Fruit fly (Drosophila melanogaster) whole organism, embryonic: ENCODE data around the gene Dph5.

Experiments
- Abd-B ChIP-seq: fragments of 200-800 bp; sonication (Bioruptor generic); optimal IDR thresholded peaks from 2 replicates; lab custom pipeline; 2018; ENCODE audit warnings: missing biosample characterization, mild to moderate bottlenecking, missing genetic modification characterization, moderate library complexity
- Atf3 ChIP-seq: fragments of 200-800 bp; sonication (Bioruptor generic); optimal IDR thresholded peaks from 3 replicates; lab custom pipeline; 2016; ENCODE audit warnings: missing biosample characterization, missing genetic modification characterization
- Bteb2 ChIP-seq: fragments of 200-800 bp; sonication (Bioruptor generic); optimal IDR thresholded peaks from 2 replicates; lab custom pipeline; 2016; ENCODE audit warnings: missing biosample characterization, missing genetic modification characterization
- CG10209 ChIP-seq: fragments of 200-800 bp; sonication (Bioruptor generic); optimal IDR thresholded peaks from 3 replicates; lab custom pipeline; 2017; ENCODE audit warnings: missing biosample characterization, mild to moderate bottlenecking, missing genetic modification characterization, missing genetic modification reagents
- CG13123 ChIP-seq: fragments of 200-800 bp; sonication (Bioruptor generic); optimal IDR thresholded peaks from 2 replicates; lab custom pipeline; 2016; ENCODE audit warnings: missing biosample characterization, missing genetic modification characterization
- CG13624 ChIP-seq: fragments of 200-800 bp; sonication (Bioruptor generic); optimal IDR thresholded peaks from 2 replicates; lab custom pipeline; 2016; ENCODE audit warnings: missing biosample characterization, missing genetic modification characterization
- CG13894 ChIP-seq: fragments of 200-800 bp; sonication (Bioruptor generic); optimal IDR thresholded peaks from 3 replicates; lab custom pipeline; 2018; ENCODE audit warnings: missing biosample characterization, mild to moderate bottlenecking, missing genetic modification characterization, moderate library complexity
- CG1792 ChIP-seq: fragments of 200-800 bp; sonication (Bioruptor generic); optimal IDR thresholded peaks from 2 replicates; lab custom pipeline; 2016; ENCODE audit warnings: missing biosample characterization, missing genetic modification characterization
- CG4360 ChIP-seq: fragments of 200-800 bp; sonication (Bioruptor generic); IDR thresholded peaks from 2 replicates; pipeline ENCODE4 v1.3.6; 2022; ENCODE audit warnings: missing biosample characterization, missing genetic modification characterization
- CG6765 ChIP-seq: fragments of 200-800 bp; sonication (Bioruptor generic); optimal IDR thresholded peaks from 3 replicates; lab custom pipeline; 2017; ENCODE audit warnings: missing biosample characterization, mild to moderate bottlenecking, missing genetic modification characterization
- CG7839 ChIP-seq: fragments of 200-800 bp; sonication (Bioruptor generic); optimal IDR thresholded peaks from 3 replicates; lab custom pipeline; 2018; ENCODE audit warnings: missing biosample characterization, mild to moderate bottlenecking, missing genetic modification characterization, moderate library complexity
- CG8359 ChIP-seq: fragments of 200-800 bp; sonication (Bioruptor generic); optimal IDR thresholded peaks from 2 replicates; lab custom pipeline; 2017; ENCODE audit warnings: missing biosample characterization, mild to moderate bottlenecking, missing genetic modification characterization, borderline replicate concordance
- CG8388 ChIP-seq: fragments of 200-800 bp; sonication (Bioruptor generic); optimal IDR thresholded peaks from 2 replicates; lab custom pipeline; 2019; ENCODE audit warnings: missing biosample characterization, mild to moderate bottlenecking, missing genetic modification characterization, moderate library complexity
- CG8944 ChIP-seq: fragments of 200-800 bp; sonication (Bioruptor generic); optimal IDR thresholded peaks from 3 replicates; lab custom pipeline; 2016; ENCODE audit warnings: missing biosample characterization, missing genetic modification characterization
- CG9437 ChIP-seq: fragments of 200-800 bp; sonication (Bioruptor generic); optimal IDR thresholded peaks from 2 replicates; lab custom pipeline; 2018; ENCODE audit warnings: missing biosample characterization, mild to moderate bottlenecking, missing genetic modification characterization
- CG9797 ChIP-seq: fragments of 200-800 bp; sonication (Bioruptor generic); optimal IDR thresholded peaks from 3 replicates; lab custom pipeline; 2018; ENCODE audit warnings: missing biosample characterization, mild to moderate bottlenecking, missing genetic modification characterization
- Deaf1 ChIP-seq: fragments of 200-800 bp; optimal IDR thresholded peaks from 3 replicates; lab custom pipeline; 2019; ENCODE audit warnings: missing biosample characterization, mild to moderate bottlenecking, missing genetic modification characterization, moderate library complexity
- Dek ChIP-seq: fragments of 200-800 bp; sonication (Bioruptor generic); optimal IDR thresholded peaks from 3 replicates; lab custom pipeline; 2019; ENCODE audit warnings: missing biosample characterization, mild to moderate bottlenecking, missing genetic modification characterization, moderate library complexity
- Dref ChIP-seq: fragments of 200-800 bp; sonication (Bioruptor generic); IDR thresholded peaks from 2 replicates; pipeline ENCODE4 v1.3.6; 2022; ENCODE audit warnings: missing biosample characterization, missing genetic modification characterization
- Eip74EF ChIP-seq, 2 experiments: fragments of 200-800 bp in 1 of 2; fragments of >200 bp in 1 of 2; sonication (Bioruptor generic) in 1 of 2; optimal IDR thresholded peaks; 2 replicates each; lab custom pipeline; 2017 to 2019; ENCODE audit warnings: missing biosample characterization in 2 of 2, missing genetic modification characterization in 2 of 2, mild to moderate bottlenecking in 1 of 2, moderate library complexity in 1 of 2
- Fer1 ChIP-seq: fragments of 200-800 bp; sonication (Bioruptor generic); optimal IDR thresholded peaks from 2 replicates; lab custom pipeline; 2017; ENCODE audit warnings: missing biosample characterization, mild to moderate bottlenecking, missing genetic modification characterization
- Fer2 ChIP-seq: fragments of 200-800 bp; sonication (Bioruptor generic); optimal IDR thresholded peaks from 2 replicates; lab custom pipeline; 2018; ENCODE audit warnings: missing biosample characterization, mild to moderate bottlenecking, missing genetic modification characterization, moderate library complexity
- HmgZ ChIP-seq: fragments of 200-800 bp; sonication (Bioruptor generic); optimal IDR thresholded peaks from 2 replicates; lab custom pipeline; 2018; ENCODE audit warnings: missing biosample characterization, mild to moderate bottlenecking, missing genetic modification characterization
- Jarid2 ChIP-seq: fragments of 200-800 bp; sonication (Bioruptor generic); optimal IDR thresholded peaks from 3 replicates; lab custom pipeline; 2017; ENCODE audit warnings: mild to moderate bottlenecking, missing biosample characterization, missing genetic modification reagents, missing genetic modification characterization
- Rfx ChIP-seq: fragments of 200-800 bp; sonication (Bioruptor generic); IDR thresholded peaks from 2 replicates; pipeline ENCODE4 v1.3.6; 2022; ENCODE audit warnings: missing biosample characterization, missing genetic modification characterization
- Rx ChIP-seq: fragments of 200-800 bp; sonication (Bioruptor generic); IDR thresholded peaks from 2 replicates; pipeline ENCODE4 v1.3.6; 2022; ENCODE audit warnings: missing biosample characterization, missing genetic modification characterization
- Spps ChIP-seq: fragments of 200-800 bp; sonication (Bioruptor generic); optimal IDR thresholded peaks from 2 replicates; lab custom pipeline; 2018; ENCODE audit warnings: missing biosample characterization, mild to moderate bottlenecking, missing genetic modification characterization
- Xbp1 ChIP-seq: fragments of 200-800 bp; sonication (Bioruptor generic); optimal IDR thresholded peaks from 3 replicates; lab custom pipeline; 2016; ENCODE audit warnings: missing biosample characterization, mild to moderate bottlenecking, missing genetic modification characterization
- chinmo ChIP-seq: fragments of 200-800 bp; sonication (Bioruptor generic); IDR thresholded peaks from 4 replicates; pipeline ENCODE4 v1.3.6; 2022; ENCODE audit warnings: missing biosample characterization, missing genetic modification characterization; ENCODE audit not compliant: partially characterized antibody
- croc ChIP-seq: fragments of 200-800 bp; sonication (Bioruptor generic); conservative IDR thresholded peaks from 3 replicates; pipeline ENCODE4 v1.3.6; 2022; ENCODE audit warnings: missing biosample characterization, missing genetic modification characterization
- crol ChIP-seq: fragments of 200-800 bp; sonication (Bioruptor generic); IDR thresholded peaks from 2 replicates; pipeline ENCODE4 v1.3.6; 2022; ENCODE audit warnings: missing biosample characterization, missing genetic modification characterization
- danr ChIP-seq: fragments of 200-800 bp; sonication (Bioruptor generic); IDR thresholded peaks from 2 replicates; pipeline ENCODE4 v1.3.6; 2022; ENCODE audit warnings: missing biosample characterization, missing genetic modification characterization
- fru ChIP-seq: fragments of >200 bp; optimal IDR thresholded peaks from 2 replicates; lab custom pipeline; 2017
- fu2 ChIP-seq: fragments of 200-800 bp; sonication (Bioruptor generic); optimal IDR thresholded peaks from 2 replicates; lab custom pipeline; 2016; ENCODE audit warnings: missing biosample characterization, missing genetic modification characterization
- gcm ChIP-seq: fragments of 200-800 bp; sonication (Bioruptor generic); optimal IDR thresholded peaks from 2 replicates; lab custom pipeline; 2019; ENCODE audit warnings: missing biosample characterization, mild to moderate bottlenecking, missing genetic modification characterization, moderate library complexity
- h ChIP-seq: fragments of >200 bp; optimal IDR thresholded peaks from 2 replicates; lab custom pipeline; 2017
- ind ChIP-seq: fragments of 200-800 bp; sonication (Bioruptor generic); optimal IDR thresholded peaks from 3 replicates; lab custom pipeline; 2016; ENCODE audit warnings: missing biosample characterization, missing genetic modification characterization
- knrl ChIP-seq: fragments of 200-800 bp; sonication (Bioruptor generic); IDR thresholded peaks from 3 replicates; pipeline ENCODE4 v1.3.6; 2022; ENCODE audit warnings: missing biosample characterization, missing genetic modification characterization; ENCODE audit not compliant: partially characterized antibody
- pros ChIP-seq: fragments of 200-800 bp; sonication (Bioruptor generic); optimal IDR thresholded peaks from 3 replicates; lab custom pipeline; 2019; ENCODE audit warnings: missing biosample characterization, mild to moderate bottlenecking, missing genetic modification characterization, moderate library complexity
- run ChIP-seq: fragments of 200-800 bp; sonication (Bioruptor generic); optimal IDR thresholded peaks from 3 replicates; lab custom pipeline; 2018; ENCODE audit warnings: missing biosample characterization, mild to moderate bottlenecking, missing genetic modification characterization
- salm ChIP-seq: fragments of 200-800 bp; sonication (Bioruptor generic); optimal IDR thresholded peaks from 2 replicates; lab custom pipeline; 2018; ENCODE audit warnings: missing biosample characterization, mild to moderate bottlenecking, missing genetic modification characterization
- schlank ChIP-seq: fragments of 200-800 bp; sonication (Bioruptor generic); optimal IDR thresholded peaks from 2 replicates; lab custom pipeline; 2018; ENCODE audit warnings: missing biosample characterization, mild to moderate bottlenecking, missing genetic modification characterization
- sd ChIP-seq: fragments of 200-800 bp; sonication (Bioruptor generic); optimal IDR thresholded peaks from 3 replicates; lab custom pipeline; 2018; ENCODE audit warnings: missing biosample characterization, mild to moderate bottlenecking, missing genetic modification characterization, moderate library complexity
- sima ChIP-seq: fragments of 200-800 bp; sonication (Bioruptor generic); optimal IDR thresholded peaks from 2 replicates; lab custom pipeline; 2016; ENCODE audit warnings: missing biosample characterization, missing genetic modification characterization
- stc ChIP-seq: fragments of 200-800 bp; sonication (Bioruptor generic); IDR thresholded peaks from 2 replicates; pipeline ENCODE4 v1.3.6; 2022; ENCODE audit warnings: missing biosample characterization, missing genetic modification characterization
- tap ChIP-seq: fragments of 200-800 bp; optimal IDR thresholded peaks from 3 replicates; lab custom pipeline; 2019; ENCODE audit warnings: missing biosample characterization, mild to moderate bottlenecking, missing genetic modification characterization, moderate library complexity
- tll ChIP-seq, 2 experiments: fragments of 200-800 bp in 1 of 2; fragments of >200 bp in 1 of 2; sonication (Bioruptor generic) in 1 of 2; optimal IDR thresholded peaks; 2 replicates each; lab custom pipeline; 2017 to 2019; ENCODE audit warnings: missing biosample characterization in 2 of 2, missing genetic modification characterization in 2 of 2, mild to moderate bottlenecking in 1 of 2, moderate library complexity in 1 of 2
- wor ChIP-seq: fragments of 200-800 bp; sonication (Bioruptor generic); IDR thresholded peaks from 2 replicates; pipeline ENCODE4 v1.3.6; 2022; ENCODE audit warnings: missing biosample characterization, missing genetic modification characterization

Gene Dph5

DNA sequence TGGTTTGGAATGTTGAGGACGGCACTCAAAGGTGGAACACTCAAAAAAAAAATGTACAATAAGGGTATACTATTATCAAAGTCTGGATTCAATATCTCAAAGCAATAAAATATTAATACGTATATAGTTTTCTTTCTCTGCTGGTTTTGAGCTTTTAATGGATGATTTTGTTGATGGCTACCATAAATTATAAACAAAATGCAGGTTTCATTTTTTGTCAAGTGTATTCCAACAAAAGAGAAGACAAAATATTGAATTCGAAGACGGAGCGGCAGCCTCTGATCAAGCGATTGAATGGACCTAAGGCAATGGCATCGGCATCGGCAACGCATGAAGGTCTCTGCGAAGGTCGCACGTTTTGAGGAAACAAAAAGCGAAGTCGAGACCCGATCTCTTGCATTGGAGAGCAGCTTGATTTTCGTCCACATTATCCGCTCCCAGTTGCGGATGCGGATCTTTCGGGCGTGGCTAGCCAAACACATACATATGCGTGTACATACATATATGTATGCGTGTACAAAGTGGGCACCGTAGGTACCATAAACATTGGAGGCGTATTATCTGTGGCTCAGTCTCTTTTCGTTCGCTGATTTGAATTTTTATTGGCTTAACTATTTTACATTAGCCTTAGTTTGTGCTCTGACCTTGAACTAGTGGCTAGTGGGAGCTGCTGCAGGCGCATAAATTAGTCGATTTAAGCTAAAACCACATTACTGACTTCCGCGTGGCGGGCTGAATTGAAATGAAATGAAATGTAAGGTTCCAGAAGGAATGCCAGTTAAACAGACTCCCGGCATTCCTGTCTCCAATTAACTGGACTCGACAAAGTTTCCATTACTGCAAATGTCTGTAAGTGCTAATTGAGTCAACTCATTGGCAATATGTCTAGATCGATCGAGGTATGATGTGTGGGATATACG is 46.3 kb downstream of the Dph5 start (continued):
- TF ChIP-seq gcm (GFP tag; lab: Kevin White, UChicago), result peak; percentile 22
- TF ChIP-seq knrl, result no peak
- peak; percentile 73 for TF ChIP-seq stc
- peak; percentile 12 for TF ChIP-seq salm (tag; lab: Kevin White, UChicago)
- no peak for TF ChIP-seq CG6765 (GFP tag; lab: Kevin White, UChicago)
- TF ChIP-seq sd (tag; lab: Kevin White, UChicago), result peak; percentile 86
- no peak for TF ChIP-seq CG9797 (GFP tag; lab: Kevin White, UChicago)
- 0 out of 2 replicates have a peak, but pooled peaks have one; percentile 12 for TF ChIP-seq danr (GFP tag; lab: Robert Waterston, UW)
- peak; percentile 5 for TF ChIP-seq Bteb2
- peak; percentile 67 for TF ChIP-seq CG7839 (tag; lab: Kevin White, UChicago)
- no peak for TF ChIP-seq CG4360 (GFP tag; lab: Robert Waterston, UW)
- TF ChIP-seq h (lab: Kevin White, UChicago), result no peak
- no peak for TF ChIP-seq fru (lab: Kevin White, UChicago)
- peak; percentile 22 for TF ChIP-seq ind (GFP tag; lab: Kevin White, UChicago)
- TF ChIP-seq Dref (GFP tag; lab: Robert Waterston, UW), result no peak
- peak; percentile 33 for TF ChIP-seq Deaf1 (tag; lab: Kevin White, UChicago)
- TF ChIP-seq Abd-B, result peak; percentile 17
- peak; percentile 46; the same call in 1 of the 2 replicates for TF ChIP-seq Rfx (GFP tag; lab: Robert Waterston, UW)
- TF ChIP-seq pros, result peak; percentile 97
- TF ChIP-seq CG8388, result peak; percentile 28
- TF ChIP-seq chinmo (GFP tag; lab: Robert Waterston, UW), result peak; percentile 55; the same call in 3 of the 4 replicates
- no peak for TF ChIP-seq CG8944 (GFP tag; lab: Kevin White, UChicago)
- no peak for TF ChIP-seq CG13624 (GFP tag; lab: Kevin White, UChicago)
- no peak for TF ChIP-seq Spps (tag; lab: Kevin White, UChicago)
- no peak for TF ChIP-seq Fer2 (tag; lab: Kevin White, UChicago)
- peak; percentile 55 for TF ChIP-seq Fer1 (GFP tag; lab: Kevin White, UChicago)
- TF ChIP-seq CG10209 (GFP tag; lab: Kevin White, UChicago), result peak; percentile 28
- no peak for TF ChIP-seq wor (GFP tag; lab: Robert Waterston, UW)
- TF ChIP-seq Atf3, result no peak
- no peak for TF ChIP-seq CG13123
- peak; percentile 11 for TF ChIP-seq CG9437 (GFP tag; lab: Kevin White, UChicago)
- TF ChIP-seq Jarid2 (GFP tag; lab: Kevin White, UChicago), result no peak
- no peak for TF ChIP-seq HmgZ (tag; lab: Kevin White, UChicago)
- no peak for TF ChIP-seq sima (GFP tag; lab: Kevin White, UChicago)
- TF ChIP-seq Xbp1, result peak; percentile 44
- TF ChIP-seq Eip74EF (GFP tag; optimal IDR thresholded peaks at IDR 0.05; lab: Kevin White, UChicago), result peak in 1 of 2 experiments; percentile 56
- TF ChIP-seq CG13894 (tag; lab: Kevin White, UChicago), result no peak
- no peak for TF ChIP-seq tll (GFP tag; optimal IDR thresholded peaks at IDR 0.05; lab: Kevin White, UChicago)
- TF ChIP-seq Dek (tag; lab: Kevin White, UChicago), result peak; percentile 9
- TF ChIP-seq crol (GFP tag; lab: Robert Waterston, UW), result no peak
- peak; percentile 11 for TF ChIP-seq CG1792 (GFP tag; lab: Kevin White, UChicago)
- peak; percentile 37 for TF ChIP-seq tap (tag; lab: Kevin White, UChicago)
- no peak for TF ChIP-seq CG8359 (GFP tag; lab: Kevin White, UChicago)
- no peak for TF ChIP-seq schlank (tag; lab: Kevin White, UChicago)
- no peak for TF ChIP-seq fu2 (GFP tag; lab: Kevin White, UChicago)
- TF ChIP-seq run (tag; lab: Kevin White, UChicago), result peak; percentile 23
- TF ChIP-seq Rx (GFP tag; lab: Robert Waterston, UW), result 0 out of 2 replicates have a peak, but pooled peaks have one; percentile 5
- no peak for TF ChIP-seq croc
